Worm (Caenorhabditis elegans): ENCODE results near the gene W02D7.5.

The W02D7.5 gene

ce11 chrV:8271995-8272394 lies 27.0 kb downstream of the W02D7.5 start, which contains the start of gene asp-5:
Gene asp-5 (plus strand): TSS chrV:8272385.
- no peak for TF ChIP-seq dao-5 (tag; optimal IDR thresholded peaks at IDR 0.05)
- TF ChIP-seq W03F9.2 (tag; optimal IDR thresholded peaks at IDR 0.05): no peak
- no peak for TF ChIP-seq him-1 (tag; optimal IDR thresholded peaks at IDR 0.05)

- TF ChIP-seq W03F9.2 (tag; optimal IDR thresholded peaks at IDR 0.05): no peak
- no peak for TF ChIP-seq dao-5 (tag; optimal IDR thresholded peaks at IDR 0.05)
- TF ChIP-seq him-1 (tag; optimal IDR thresholded peaks at IDR 0.05): no peak
Observed at ce11 chrV:8271395-8271794, 27.6 kb downstream of the W02D7.5 start.

ce11 chrV:8269878-8270277 lies 29.2 kb downstream of the W02D7.5 start:
- no peak for TF ChIP-seq him-1 (tag; optimal IDR thresholded peaks at IDR 0.05)
- TF ChIP-seq W03F9.2 (tag; optimal IDR thresholded peaks at IDR 0.05): no peak
- no peak for TF ChIP-seq dao-5 (tag; optimal IDR thresholded peaks at IDR 0.05)

ce11 chrV:8268902-8269301 lies 30.1 kb downstream of the W02D7.5 start, which contains the start of the genes asp-6 and asp-12:
Gene asp-6 (minus strand): TSS chrV:8268937.
Gene asp-12 (plus strand): TSS chrV:8269210.
- TF ChIP-seq W03F9.2 (tag; optimal IDR thresholded peaks at IDR 0.05) (no peak), him-1 (tag; optimal IDR thresholded peaks at IDR 0.05) (no peak), dao-5 (tag; optimal IDR thresholded peaks at IDR 0.05) (no peak)

- TF ChIP-seq W03F9.2 (tag; optimal IDR thresholded peaks at IDR 0.05): no peak
- TF ChIP-seq dao-5 (tag; optimal IDR thresholded peaks at IDR 0.05): no peak
- TF ChIP-seq him-1 (tag; optimal IDR thresholded peaks at IDR 0.05): no peak
Observed at ce11 chrV:8267275-8267674, 31.8 kb downstream of the W02D7.5 start.

ce11 chrV:8266232-8266631 lies 32.8 kb downstream of the W02D7.5 start, which contains the start of gene F21F8.5:
Gene F21F8.5 (minus strand): TSS chrV:8266332.
- TF ChIP-seq him-1 (tag; optimal IDR thresholded peaks at IDR 0.05) (no peak), dao-5 (tag; optimal IDR thresholded peaks at IDR 0.05) (no peak), W03F9.2 (tag; optimal IDR thresholded peaks at IDR 0.05) (no peak)

ce11 chrV:8263941-8264340 lies 35.1 kb downstream of the W02D7.5 start, which contains the start of gene C16D9.9:
Gene C16D9.9 (plus strand): TSS chrV:8264241.
- TF ChIP-seq W03F9.2 (tag; optimal IDR thresholded peaks at IDR 0.05): no peak
- no peak for TF ChIP-seq him-1 (tag; optimal IDR thresholded peaks at IDR 0.05)
- TF ChIP-seq dao-5 (tag; optimal IDR thresholded peaks at IDR 0.05): no peak

ce11 chrV:8263466-8263865 lies 35.6 kb downstream of the W02D7.5 start, which contains the start of gene C16D9.8:
Gene C16D9.8 (minus strand): TSS chrV:8263566.
- no peak for TF ChIP-seq him-1 (tag; optimal IDR thresholded peaks at IDR 0.05)
- TF ChIP-seq W03F9.2 (tag; optimal IDR thresholded peaks at IDR 0.05): no peak
- TF ChIP-seq dao-5 (tag; optimal IDR thresholded peaks at IDR 0.05): no peak

- TF ChIP-seq dao-5 (tag; optimal IDR thresholded peaks at IDR 0.05) (no peak), W03F9.2 (tag; optimal IDR thresholded peaks at IDR 0.05) (no peak), him-1 (tag; optimal IDR thresholded peaks at IDR 0.05) (no peak)
Observed at ce11 chrV:8262212-8262611, 36.8 kb downstream of the W02D7.5 start.

ce11 chrV:8259016-8259415 lies 40.0 kb downstream of the W02D7.5 start, which contains the start of gene C16D9.1:
Gene C16D9.1 (plus strand): TSS chrV:8259316.
- TF ChIP-seq him-1 (tag; optimal IDR thresholded peaks at IDR 0.05): no peak
- TF ChIP-seq dao-5 (tag; optimal IDR thresholded peaks at IDR 0.05): no peak
- no peak for TF ChIP-seq W03F9.2 (tag; optimal IDR thresholded peaks at IDR 0.05)

- TF ChIP-seq him-1 (tag; optimal IDR thresholded peaks at IDR 0.05) (no peak), dao-5 (tag; optimal IDR thresholded peaks at IDR 0.05) (no peak), W03F9.2 (tag; optimal IDR thresholded peaks at IDR 0.05) (no peak)
Observed at ce11 chrV:8254973-8255372, 44.1 kb downstream of the W02D7.5 start.

ce11 chrV:8253946-8254345 lies 45.1 kb downstream of the W02D7.5 start:
- TF ChIP-seq W03F9.2 (tag; optimal IDR thresholded peaks at IDR 0.05): no peak
- TF ChIP-seq him-1 (tag; optimal IDR thresholded peaks at IDR 0.05): no peak
- TF ChIP-seq dao-5 (tag; optimal IDR thresholded peaks at IDR 0.05): no peak

- no peak for TF ChIP-seq dao-5 (tag; optimal IDR thresholded peaks at IDR 0.05)
- TF ChIP-seq W03F9.2 (tag; optimal IDR thresholded peaks at IDR 0.05): no peak
- TF ChIP-seq him-1 (tag; optimal IDR thresholded peaks at IDR 0.05): no peak
Observed at ce11 chrV:8252532-8252931, 46.5 kb downstream of the W02D7.5 start.

ce11 chrV:8251075-8251474 lies 48.0 kb downstream of the W02D7.5 start:
- TF ChIP-seq dao-5 (tag; optimal IDR thresholded peaks at IDR 0.05) (no peak), W03F9.2 (tag; optimal IDR thresholded peaks at IDR 0.05) (no peak), him-1 (tag; optimal IDR thresholded peaks at IDR 0.05) (no peak)

- TF ChIP-seq him-1 (tag; optimal IDR thresholded peaks at IDR 0.05) (no peak), dao-5 (tag; optimal IDR thresholded peaks at IDR 0.05) (no peak), W03F9.2 (tag; optimal IDR thresholded peaks at IDR 0.05) (no peak)
Observed at ce11 chrV:8250208-8250607, 48.8 kb downstream of the W02D7.5 start, which contains the start of gene C16D9.6. Gene C16D9.6 (minus strand): TSS chrV:8250308.

Measured in whole organism, L4/young adult.